Worm (Caenorhabditis elegans): ENCODE results near the gene zip-2.

zip-2 gene

ce11 chrIII:845485-845884 lies 12.7 kb downstream of the zip-2 start, which contains the start of gene K02F3.2 (continued):
- TF ChIP-seq dmd-9 (GFP tag; IDR thresholded peaks at IDR 0.05) (no peak), F10B5.3 (tag; optimal IDR thresholded peaks at IDR 0.05) (no peak), lin-29 (GFP tag; IDR thresholded peaks at IDR 0.05) (no peak), tra-1 (GFP tag; IDR thresholded peaks at IDR 0.05) (no peak), mxl-2 (GFP tag; conservative IDR thresholded peaks at IDR 0.05) (no peak), Y5F2A.4 (GFP tag; optimal IDR thresholded peaks at IDR 0.05) (no peak), T26A8.4 (GFP tag; IDR thresholded peaks at IDR 0.05) (no peak), ceh-32 (tag; optimal IDR thresholded peaks at IDR 0.05; ENCODE audit: poor library complexity) (no peak), ztf-11 (tag; optimal IDR thresholded peaks at IDR 0.05) (no peak), unc-62 (GFP tag; optimal IDR thresholded peaks at IDR 0.05 in 1 of 2) (no peak), unc-62 (tag; optimal IDR thresholded peaks at IDR 0.05) (no peak), lsy-2 (tag; optimal IDR thresholded peaks at IDR 0.05) (peak; percentile 24 to 77), Y75B8A.6 (GFP tag; IDR thresholded peaks at IDR 0.05) (no peak), mdl-1 (tag; optimal IDR thresholded peaks at IDR 0.05) (peak in 1 of 2 experiments; percentile 89), zip-2 (tag; optimal IDR thresholded peaks at IDR 0.05) (no peak), R02D3.7 (tag; optimal IDR thresholded peaks at IDR 0.05) (no peak), hmg-1.1 (GFP tag; IDR thresholded peaks at IDR 0.05) (no peak), arid-1 (GFP tag; conservative IDR thresholded peaks at IDR 0.05) (no peak), hlh-30 (tag; optimal IDR thresholded peaks at IDR 0.05; ENCODE audit: insufficient read depth) (peak; percentile 91), ces-1 (GFP tag; optimal IDR thresholded peaks at IDR 0.05) (no peak), mdt-29 (GFP tag; IDR thresholded peaks at IDR 0.05) (no peak), madf-5 (GFP tag; IDR thresholded peaks at IDR 0.05) (no peak), snpc-1.2 (GFP tag; IDR thresholded peaks at IDR 0.05) (no peak), ZK337.2 (GFP tag; IDR thresholded peaks at IDR 0.05) (no peak), F26F4.8 (GFP tag; conservative IDR thresholded peaks at IDR 0.05) (no peak), zfp-2 (tag; optimal IDR thresholded peaks at IDR 0.05) (no peak), mep-1 (tag; optimal IDR thresholded peaks at IDR 0.05) (peak; percentile 56), daf-19 (GFP tag; conservative IDR thresholded peaks at IDR 0.05) (no peak), dmd-8 (GFP tag; IDR thresholded peaks at IDR 0.05) (no peak), nhr-77 (tag; optimal IDR thresholded peaks at IDR 0.05) (peak; percentile 84), ztf-7 (tag; optimal IDR thresholded peaks at IDR 0.05) (peak; percentile 29), lin-13 (GFP tag; optimal IDR thresholded peaks at IDR 0.05) (no peak), T20F7.1 (GFP tag; optimal IDR thresholded peaks at IDR 0.05) (peak; percentile 58), nhr-76 (tag; optimal IDR thresholded peaks at IDR 0.05) (no peak), duxl-1 (tag; optimal IDR thresholded peaks at IDR 0.05; ENCODE audit: poor library complexity) (peak; percentile 17), rbr-2 (tag; optimal IDR thresholded peaks at IDR 0.05) (peak; percentile 25), nhr-28 (tag; optimal IDR thresholded peaks at IDR 0.05) (peak; percentile 91), attf-4 (tag; optimal IDR thresholded peaks at IDR 0.05) (no peak), lir-3 (tag; optimal IDR thresholded peaks at IDR 0.05) (no peak), nhr-6 (tag; optimal IDR thresholded peaks at IDR 0.05) (no peak), nhr-111 (GFP tag; optimal IDR thresholded peaks at IDR 0.05) (no peak), pqm-1 (tag; optimal IDR thresholded peaks at IDR 0.05) (peak; percentile 1), ZK546.5 (tag; optimal IDR thresholded peaks at IDR 0.05) (no peak), gei-8 (GFP tag; optimal IDR thresholded peaks at IDR 0.05) (no peak), nhr-11 (tag; optimal IDR thresholded peaks at IDR 0.05) (peak; percentile 37), aly-2 (tag; optimal IDR thresholded peaks at IDR 0.05) (no peak), aha-1 (tag) (peak; percentile 84), F37D6.2 (tag; optimal IDR thresholded peaks at IDR 0.05) (no peak), D1046.2 (GFP tag; IDR thresholded peaks at IDR 0.05) (no peak), snpc-4 (tag; optimal IDR thresholded peaks at IDR 0.05) (no peak), nhr-102 (tag; optimal IDR thresholded peaks at IDR 0.05) (peak; percentile 42), egl-27 (tag; optimal IDR thresholded peaks at IDR 0.05) (no peak)

Measured in whole organism, L4 larva.